Worm (Caenorhabditis elegans) whole organism, young adult: ENCODE results near the gene sri-7.

ENCODE experiments used
- B0019.2 ChIP-seq: fragments of 200-800 bp; sonication (Bioruptor generic); conservative IDR thresholded peaks from 2 replicates; pipeline ENCODE4 v1.3.6; 2022; ENCODE audit warnings: missing genetic modification reagents, missing genetic modification characterization, missing compliant biosample characterization
- B0261.1 ChIP-seq: sonication (generic microtip); optimal IDR thresholded peaks from 2 replicates; lab custom pipeline; 2016; ENCODE audit warnings: mild to moderate bottlenecking, missing genetic modification characterization, moderate library complexity, missing compliant biosample characterization
- D2030.7 ChIP-seq: fragments of 200-800 bp; sonication (Bioruptor generic); IDR thresholded peaks from 2 replicates; pipeline ENCODE4 v1.3.6; 2022; ENCODE audit warnings: missing genetic modification reagents, missing genetic modification characterization, missing compliant biosample characterization
- F33H1.4 ChIP-seq: fragments of 200-800 bp; sonication (Bioruptor generic); IDR thresholded peaks from 2 replicates; pipeline ENCODE4 v1.3.6; 2022; ENCODE audit warnings: missing genetic modification reagents, missing genetic modification characterization, missing compliant biosample characterization
- F49E8.2 ChIP-seq: sonication (generic microtip); optimal IDR thresholded peaks from 3 replicates; lab custom pipeline; 2017; ENCODE audit warnings: missing genetic modification characterization, mild to moderate bottlenecking, missing compliant biosample characterization, antibody characterized with exemption, moderate library complexity; ENCODE audit not compliant: insufficient read depth
- Y53G8AR.9 ChIP-seq: fragments of 200-800 bp; sonication (Bioruptor generic); conservative IDR thresholded peaks from 2 replicates; pipeline ENCODE4 v1.3.6; 2022; ENCODE audit warnings: missing genetic modification reagents, missing genetic modification characterization, missing compliant biosample characterization
- Y67H2A.10 ChIP-seq: fragments of 200-800 bp; sonication (Bioruptor generic); conservative IDR thresholded peaks from 2 replicates; pipeline ENCODE4 v1.3.6; 2022; ENCODE audit warnings: missing genetic modification reagents, missing genetic modification characterization, missing compliant biosample characterization
- Y95B8A.8 ChIP-seq: fragments of 200-800 bp; sonication (Bioruptor generic); IDR thresholded peaks from 2 replicates; pipeline ENCODE4 v1.3.6; 2022; ENCODE audit warnings: missing genetic modification reagents, missing genetic modification characterization, missing compliant biosample characterization
- akir-1 ChIP-seq: fragments of 200-800 bp; sonication (Bioruptor generic); optimal IDR thresholded peaks from 2 replicates; lab custom pipeline; 2018; ENCODE audit warnings: mild to moderate bottlenecking, missing genetic modification characterization, moderate library complexity, missing compliant biosample characterization
- athp-1 ChIP-seq: sonication (generic microtip); optimal IDR thresholded peaks from 2 replicates; lab custom pipeline; 2017; ENCODE audit warnings: mild to moderate bottlenecking, missing genetic modification characterization, missing compliant biosample characterization
- attf-5 ChIP-seq: fragments of 200-800 bp; sonication (Bioruptor generic); optimal IDR thresholded peaks from 2 replicates; lab custom pipeline; 2018; ENCODE audit warnings: mild to moderate bottlenecking, missing genetic modification characterization, missing compliant biosample characterization
- cebp-1 ChIP-seq, 2 experiments: fragments of 200-800 bp in 1 of 2; sonication (Bioruptor generic) in 1 of 2; sonication (generic microtip) in 1 of 2; IDR thresholded peaks in 1 of 2; optimal IDR thresholded peaks in 1 of 2; 2 replicates each; pipeline versions ENCODE4 v1.3.6 to Lab custom; 2017 to 2022; ENCODE audit warnings: missing compliant biosample characterization in 2 of 2, missing genetic modification characterization in 2 of 2, mild to moderate bottlenecking in 1 of 2, missing genetic modification reagents in 1 of 2, moderate library complexity in 1 of 2
- ceh-91 ChIP-seq: fragments of 200-800 bp; sonication (Bioruptor generic); IDR thresholded peaks from 2 replicates; pipeline ENCODE4 v1.3.6; 2022; ENCODE audit warnings: missing genetic modification reagents, missing genetic modification characterization, missing compliant biosample characterization
- dox-1 ChIP-seq: fragments of 200-800 bp; sonication (Bioruptor generic); IDR thresholded peaks from 2 replicates; pipeline ENCODE4 v1.3.6; 2022; ENCODE audit warnings: missing genetic modification reagents, missing genetic modification characterization, missing compliant biosample characterization
- dpl-1 ChIP-seq: fragments of 150-350 bp; optimal IDR thresholded peaks from 2 replicates; lab custom pipeline; 2014; ENCODE audit warnings: missing biosample characterization, missing genetic modification reagents, missing genetic modification characterization
- efl-1 ChIP-seq: fragments of 150-350 bp; optimal IDR thresholded peaks from 2 replicates; lab custom pipeline; 2014; ENCODE audit warnings: missing biosample characterization, missing genetic modification reagents, missing genetic modification characterization
- egl-18 ChIP-seq: fragments of 200-800 bp; sonication (Bioruptor generic); IDR thresholded peaks from 2 replicates; pipeline ENCODE4 v1.3.6; 2022; ENCODE audit warnings: missing genetic modification reagents, missing genetic modification characterization, missing compliant biosample characterization
- fkh-3 ChIP-seq: sonication (generic microtip); optimal IDR thresholded peaks from 2 replicates; lab custom pipeline; 2016; ENCODE audit warnings: mild to moderate bottlenecking, missing genetic modification characterization, missing compliant biosample characterization
- him-1 ChIP-seq: sonication (generic microtip); optimal IDR thresholded peaks from 2 replicates; lab custom pipeline; 2016; ENCODE audit warnings: missing genotype, missing genetic modification reagents, missing genetic modification characterization, missing compliant biosample characterization
- hlh-12 ChIP-seq: sonication (generic microtip); optimal IDR thresholded peaks from 2 replicates; lab custom pipeline; 2016; ENCODE audit warnings: missing genetic modification characterization, missing compliant biosample characterization
- hmg-1.2 ChIP-seq: fragments of 200-800 bp; sonication (Bioruptor generic); IDR thresholded peaks from 2 replicates; pipeline ENCODE4 v1.3.6; 2022; ENCODE audit warnings: missing genetic modification reagents, missing genetic modification characterization, missing compliant biosample characterization
- lag-1 ChIP-seq: fragments of 200-800 bp; sonication (Bioruptor generic); IDR thresholded peaks from 2 replicates; pipeline ENCODE4 v1.3.6; 2022; ENCODE audit warnings: missing genetic modification reagents, missing genetic modification characterization, missing compliant biosample characterization
- let-607 ChIP-seq, 2 experiments: fragments of 200-800 bp in 1 of 2; sonication (Bioruptor generic) in 1 of 2; sonication (generic microtip) in 1 of 2; optimal IDR thresholded peaks; 2 replicates each; lab custom pipeline; 2016 to 2018; ENCODE audit warnings: mild to moderate bottlenecking in 2 of 2, missing compliant biosample characterization in 2 of 2, missing genetic modification characterization in 2 of 2, moderate library complexity in 2 of 2, missing genotype in 1 of 2
- lin-35 ChIP-seq, 3 experiments: fragments of 150-350 bp in 2 of 3; sonication (generic microtip) in 1 of 3; optimal IDR thresholded peaks; 2 replicates each; lab custom pipeline; 2014 to 2018; ENCODE audit warnings: missing biosample characterization in 3 of 3, missing genetic modification characterization in 3 of 3, missing genetic modification reagents in 3 of 3
- lin-40 ChIP-seq: sonication (generic microtip); optimal IDR thresholded peaks from 2 replicates; lab custom pipeline; 2016; ENCODE audit warnings: missing genetic modification characterization, mild to moderate bottlenecking, missing compliant biosample characterization, missing genotype, missing genetic modification reagents
- lin-54 ChIP-seq: fragments of 200-800 bp; sonication (Bioruptor generic); optimal IDR thresholded peaks from 2 replicates; lab custom pipeline; 2018; ENCODE audit warnings: mild to moderate bottlenecking, missing genetic modification characterization, missing compliant biosample characterization
- lsl-1 ChIP-seq: fragments of 200-800 bp; sonication (Bioruptor generic); optimal IDR thresholded peaks from 2 replicates; lab custom pipeline; 2018; ENCODE audit warnings: mild to moderate bottlenecking, missing genetic modification characterization, moderate library complexity, missing compliant biosample characterization
- madf-3 ChIP-seq: fragments of 200-800 bp; sonication (Bioruptor generic); IDR thresholded peaks from 2 replicates; pipeline ENCODE4 v1.3.6; 2022; ENCODE audit warnings: missing genetic modification reagents, missing genetic modification characterization, missing compliant biosample characterization
- madf-6 ChIP-seq: fragments of 200-800 bp; sonication (Bioruptor generic); IDR thresholded peaks from 2 replicates; pipeline ENCODE4 v1.3.6; 2022; ENCODE audit warnings: missing genetic modification reagents, missing genetic modification characterization, missing compliant biosample characterization
- madf-8 ChIP-seq: fragments of 200-800 bp; sonication (Bioruptor generic); conservative IDR thresholded peaks from 2 replicates; pipeline ENCODE4 v1.3.6; 2022; ENCODE audit warnings: missing genetic modification reagents, missing genetic modification characterization, missing compliant biosample characterization
- mcd-1 ChIP-seq: fragments of 200-800 bp; sonication (Bioruptor generic); IDR thresholded peaks from 2 replicates; pipeline ENCODE4 v1.3.6; 2022; ENCODE audit warnings: missing genetic modification reagents, missing genetic modification characterization, missing compliant biosample characterization
- mxl-1 ChIP-seq: sonication (generic microtip); optimal IDR thresholded peaks from 2 replicates; lab custom pipeline; 2016; ENCODE audit warnings: missing genetic modification characterization, missing compliant biosample characterization
- nfya-1 ChIP-seq: sonication (generic microtip); optimal IDR thresholded peaks from 2 replicates; lab custom pipeline; 2017; ENCODE audit warnings: antibody characterized with exemption, missing compliant biosample characterization, missing genetic modification characterization, borderline replicate concordance; ENCODE audit not compliant: insufficient read depth
- nhr-120 ChIP-seq: fragments of 200-800 bp; sonication (Bioruptor generic); IDR thresholded peaks from 2 replicates; pipeline ENCODE4 v1.3.6; 2022; ENCODE audit warnings: missing genetic modification characterization, missing compliant biosample characterization
- nhr-80 ChIP-seq: sonication (generic microtip); optimal IDR thresholded peaks from 2 replicates; lab custom pipeline; 2016; ENCODE audit warnings: missing genetic modification characterization, missing compliant biosample characterization
- pbrm-1 ChIP-seq: fragments of 200-800 bp; sonication (Bioruptor generic); IDR thresholded peaks from 2 replicates; pipeline ENCODE4 v1.3.6; 2022; ENCODE audit warnings: missing genetic modification reagents, missing genetic modification characterization, missing compliant biosample characterization
- rcor-1 ChIP-seq: fragments of 200-800 bp; sonication (Bioruptor generic); IDR thresholded peaks from 2 replicates; pipeline ENCODE4 v1.3.6; 2022; ENCODE audit warnings: missing genetic modification reagents, missing genetic modification characterization, missing compliant biosample characterization
- repo-1 ChIP-seq: sonication (generic microtip); optimal IDR thresholded peaks from 2 replicates; lab custom pipeline; 2017; ENCODE audit warnings: mild to moderate bottlenecking, missing genetic modification characterization, missing compliant biosample characterization
- snpc-3.4 ChIP-seq: sonication (generic microtip); optimal IDR thresholded peaks from 2 replicates; lab custom pipeline; 2017; ENCODE audit warnings: missing genetic modification characterization, mild to moderate bottlenecking, missing compliant biosample characterization, antibody characterized with exemption, moderate library complexity, missing genotype, missing genetic modification reagents
- snpc-4 ChIP-seq, 5 experiments: fragments of 150-350 bp in 1 of 5; sonication (generic microtip) in 4 of 5; optimal IDR thresholded peaks; 2 replicates each; lab custom pipeline; 2014 to 2018; ENCODE audit warnings: missing genetic modification characterization in 5 of 5, missing biosample characterization in 3 of 5, antibody characterized with exemption in 2 of 5, mild to moderate bottlenecking in 2 of 5, missing compliant biosample characterization in 2 of 5, missing genotype in 2 of 5, moderate library complexity in 2 of 5, missing genetic modification reagents in 1 of 5
- somi-1 ChIP-seq: fragments of 200-800 bp; sonication (Bioruptor generic); optimal IDR thresholded peaks from 2 replicates; lab custom pipeline; 2018; ENCODE audit warnings: mild to moderate bottlenecking, missing genetic modification characterization, missing compliant biosample characterization
- tbp1 ChIP-seq: fragments of 200-800 bp; sonication (Bioruptor generic); optimal IDR thresholded peaks from 2 replicates; lab custom pipeline; 2018; ENCODE audit warnings: mild to moderate bottlenecking, missing genetic modification characterization, missing compliant biosample characterization
- tlf-1 ChIP-seq: fragments of 200-800 bp; sonication (Bioruptor generic); optimal IDR thresholded peaks from 2 replicates; lab custom pipeline; 2018; ENCODE audit warnings: mild to moderate bottlenecking, missing genetic modification characterization, missing compliant biosample characterization
- unc-130 ChIP-seq: sonication (generic microtip); optimal IDR thresholded peaks from 2 replicates; lab custom pipeline; 2016; ENCODE audit warnings: missing genetic modification reagents, missing genetic modification characterization, missing compliant biosample characterization
- xnd-1 ChIP-seq: sonication (generic microtip); optimal IDR thresholded peaks from 2 replicates; lab custom pipeline; 2016; ENCODE audit warnings: missing genotype, missing genetic modification reagents, missing genetic modification characterization, missing compliant biosample characterization
- ztf-18 ChIP-seq: sonication (generic microtip); optimal IDR thresholded peaks from 2 replicates; lab custom pipeline; 2016; ENCODE audit warnings: missing genotype, mild to moderate bottlenecking, missing genetic modification characterization, missing compliant biosample characterization
- ztf-3 ChIP-seq: fragments of 200-800 bp; sonication (Bioruptor generic); optimal IDR thresholded peaks from 2 replicates; lab custom pipeline; 2018; ENCODE audit warnings: mild to moderate bottlenecking, missing genetic modification characterization, missing compliant biosample characterization

sri-7 gene

DNA sequence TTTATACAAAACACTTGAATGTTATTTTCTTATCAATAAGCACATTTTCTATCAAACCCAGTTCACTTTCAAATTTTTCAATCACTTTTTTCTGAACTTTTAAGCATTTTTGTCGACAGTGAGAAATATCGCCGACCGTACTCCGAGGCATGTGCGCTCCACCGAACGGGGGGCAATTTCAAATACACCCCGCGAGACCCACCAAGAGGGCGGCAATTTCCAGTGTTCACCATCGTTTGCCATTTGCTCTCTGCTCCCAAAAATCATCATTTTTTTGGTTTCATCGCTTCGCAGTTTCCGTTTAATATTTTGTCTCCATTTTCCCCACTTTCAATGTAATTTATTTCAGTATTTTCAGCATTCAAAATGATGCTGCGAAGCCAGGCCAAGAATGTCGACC is 4.8 kb upstream of the sri-7 start, which contains the start of gene cyb-3:
Gene cyb-3, plus strand, starts transcription at position 350 of the 400 bp plus-strand sequence.
- TF ChIP-seq Y53G8AR.9 (GFP tag; lab: Robert Waterston, UW) (0 out of 2 replicates have a peak, but pooled peaks have one; percentile 24), egl-18 (no peak), ztf-18 (tag; lab: Kevin White, UChicago) (peak; percentile 20), lin-54 (GFP tag; lab: Kevin White, UChicago) (peak; percentile 75), dpl-1 (GFP tag; lab: Kevin White, UChicago) (peak; percentile 85), B0019.2 (GFP tag; lab: Robert Waterston, UW) (peak; percentile 80), lag-1 (no peak), madf-6 (GFP tag; lab: Robert Waterston, UW) (peak; percentile 95), madf-8 (peak; percentile 92), lin-35 (GFP tag; optimal IDR thresholded peaks at IDR 0.05; lab: Kevin White, UChicago) (peak in 1 of 3 experiments; percentile 69), hmg-1.2 (GFP tag; lab: Robert Waterston, UW) (peak; percentile 55; the same call in 1 of the 2 replicates), ztf-3 (GFP tag; lab: Kevin White, UChicago) (no peak), tlf-1 (peak; percentile 48), him-1 (no peak), Y95B8A.8 (GFP tag; lab: Robert Waterston, UW) (peak; percentile 67; the same call in 1 of the 2 replicates), F49E8.2 (tag; lab: Kevin White, UChicago) (peak; percentile 80), let-607 (tag; optimal IDR thresholded peaks at IDR 0.05; lab: Kevin White, UChicago) (no peak), nhr-80 (tag; lab: Kevin White, UChicago) (no peak), nfya-1 (tag; lab: Kevin White, UChicago) (no peak), efl-1 (GFP tag; lab: Kevin White, UChicago) (peak; percentile 95), xnd-1 (peak; percentile 82), athp-1 (peak; percentile 7), lsl-1 (GFP tag; lab: Kevin White, UChicago) (peak; percentile 82), cebp-1 (GFP tag; IDR thresholded peaks at IDR 0.05; lab: Robert Waterston, UW) (no peak), cebp-1 (tag; optimal IDR thresholded peaks at IDR 0.05; lab: Kevin White, UChicago) (no peak), B0261.1 (peak; percentile 18), madf-3 (GFP tag; lab: Robert Waterston, UW) (peak; percentile 89), repo-1 (no peak), akir-1 (GFP tag; lab: Kevin White, UChicago) (no peak), snpc-4 (GFP tag; optimal IDR thresholded peaks at IDR 0.05; lab: Kevin White, UChicago) (peak; percentile 1), snpc-4 (tag; optimal IDR thresholded peaks at IDR 0.05; lab: Kevin White, UChicago) (peak in 1 of 4 experiments; percentile 53), somi-1 (no peak), rcor-1 (GFP tag; lab: Robert Waterston, UW) (peak; percentile 59; the same call in 1 of the 2 replicates), tbp1 (GFP tag; lab: Kevin White, UChicago) (peak; percentile 53), snpc-3.4 (tag; lab: Kevin White, UChicago) (peak; percentile 68), Y67H2A.10 (GFP tag; lab: Robert Waterston, UW) (no peak), mxl-1 (tag; lab: Kevin White, UChicago) (no peak), ceh-91 (GFP tag; lab: Robert Waterston, UW) (peak; percentile 91), hlh-12 (tag; lab: Kevin White, UChicago) (no peak), D2030.7 (GFP tag; lab: Robert Waterston, UW) (peak; percentile 91), lin-40 (tag; lab: Kevin White, UChicago) (no peak), mcd-1 (GFP tag; lab: Robert Waterston, UW) (peak; percentile 84), dox-1 (GFP tag; lab: Robert Waterston, UW) (peak; percentile 60; the same call in 1 of the 2 replicates), pbrm-1 (GFP tag; lab: Robert Waterston, UW) (peak; percentile 28; the same call in 1 of the 2 replicates), nhr-120 (GFP tag; lab: Robert Waterston, UW) (no peak), F33H1.4 (peak; percentile 71), fkh-3 (tag; lab: Kevin White, UChicago) (no peak), attf-5 (GFP tag; lab: Kevin White, UChicago) (no peak), unc-130 (GFP tag; lab: Kevin White, UChicago) (peak; percentile 36)
